Worm (Caenorhabditis elegans): Measurements from ENCODE around the gene C28D4.8.

ce11 chrIV:9714264-9714663 is 34.0 kb downstream of the C28D4.8 start:
- no peak for TF ChIP-seq tab-1 (GFP tag; IDR thresholded peaks at IDR 0.05)
- no peak for TF ChIP-seq T22C8.4 (GFP tag; IDR thresholded peaks at IDR 0.05)
- TF ChIP-seq ztf-29 (GFP tag; IDR thresholded peaks at IDR 0.05), result no peak
- TF ChIP-seq flt-1 (GFP tag; IDR thresholded peaks at IDR 0.05), result no peak
- TF ChIP-seq med-1 (GFP tag; optimal IDR thresholded peaks at IDR 0.05; ENCODE audit: insufficient read depth), result no peak
- TF ChIP-seq ztf-23 (GFP tag; IDR thresholded peaks at IDR 0.05), result no peak
- TF ChIP-seq klf-2 (GFP tag; conservative IDR thresholded peaks at IDR 0.05), result no peak
- no peak for TF ChIP-seq cog-1 (tag; optimal IDR thresholded peaks at IDR 0.05)
